Fruit fly (Drosophila melanogaster) S2 (cell line): Measurements from ENCODE around the gene CG32137.

Experiments used
- CG8478 ChIP-seq: fragments of >200 bp; optimal IDR thresholded peaks from 2 replicates; lab custom pipeline; 2018
- CTCF ChIP-seq, 2 experiments: fragments of >200 bp; optimal IDR thresholded peaks; 2 replicates each; lab custom pipeline; 2018

- no peak for TF ChIP-seq CTCF (optimal IDR thresholded peaks at IDR 0.05; lab: Kevin White, UChicago)
- no peak for TF ChIP-seq CG8478 (lab: Kevin White, UChicago)
Observed at dm6 chr3L:14001658-14002523, 62.8 kb downstream of the CG32137 start, which contains the start of the genes Nprl3 and upSET.
